Fruit fly (Drosophila melanogaster) whole organism, embryonic: ENCODE results near the gene Polr2I.
A peak's percentile ranks its signal among the peaks of the same experiment; 100 is the strongest.

Source experiments
- ATbp ChIP-seq: fragments of 200-800 bp; sonication (Bioruptor generic); optimal IDR thresholded peaks from 2 replicates; lab custom pipeline; 2017; ENCODE audit warnings: missing biosample characterization, mild to moderate bottlenecking, missing genetic modification characterization, missing genetic modification reagents
- Antp ChIP-seq: fragments of 200-800 bp; sonication (Bioruptor generic); optimal IDR thresholded peaks from 3 replicates; lab custom pipeline; 2016; ENCODE audit warnings: missing biosample characterization, missing genetic modification characterization
- B-H1 ChIP-seq: fragments of 200-800 bp; sonication (Bioruptor generic); IDR thresholded peaks from 3 replicates; pipeline ENCODE4 v1.3.6; 2022; ENCODE audit warnings: missing biosample characterization, missing genetic modification characterization
- BtbVII ChIP-seq: fragments of 200-800 bp; sonication (Bioruptor generic); optimal IDR thresholded peaks from 3 replicates; lab custom pipeline; 2017; ENCODE audit warnings: missing biosample characterization, mild to moderate bottlenecking, missing genetic modification characterization
- C15 ChIP-seq: fragments of 200-800 bp; sonication (Bioruptor generic); IDR thresholded peaks from 3 replicates; pipeline ENCODE4 v1.3.6; 2022; ENCODE audit warnings: missing biosample characterization, missing genetic modification characterization
- CG10147 ChIP-seq: fragments of 200-800 bp; sonication (Bioruptor generic); optimal IDR thresholded peaks from 2 replicates; lab custom pipeline; 2019; ENCODE audit warnings: missing biosample characterization, mild to moderate bottlenecking, missing genetic modification characterization, moderate library complexity
- CG10366 ChIP-seq: fragments of 200-800 bp; sonication (Bioruptor generic); IDR thresholded peaks from 2 replicates; pipeline ENCODE4 v1.3.6; 2022; ENCODE audit warnings: missing biosample characterization, missing genetic modification characterization
- CG10565 ChIP-seq: fragments of 200-800 bp; sonication (Bioruptor generic); optimal IDR thresholded peaks from 3 replicates; lab custom pipeline; 2016; ENCODE audit warnings: missing biosample characterization, mild to moderate bottlenecking, missing genetic modification characterization
- CG11723 ChIP-seq: fragments of 200-800 bp; sonication (Bioruptor generic); optimal IDR thresholded peaks from 2 replicates; lab custom pipeline; 2017; ENCODE audit warnings: missing biosample characterization, mild to moderate bottlenecking, missing genetic modification characterization
- CG12155 ChIP-seq: fragments of 200-800 bp; sonication (Bioruptor generic); optimal IDR thresholded peaks from 3 replicates; lab custom pipeline; 2016; ENCODE audit warnings: missing biosample characterization, missing genetic modification characterization
- CG1529 ChIP-seq: fragments of 200-800 bp; sonication (Bioruptor generic); optimal IDR thresholded peaks from 3 replicates; lab custom pipeline; 2018; ENCODE audit warnings: missing biosample characterization, missing genetic modification characterization
- CG15479 ChIP-seq: fragments of 200-800 bp; sonication (Bioruptor generic); optimal IDR thresholded peaks from 3 replicates; lab custom pipeline; 2019; ENCODE audit warnings: missing biosample characterization, mild to moderate bottlenecking, missing genetic modification characterization, moderate library complexity
- CG17802 ChIP-seq: fragments of 200-800 bp; sonication (Bioruptor generic); optimal IDR thresholded peaks from 2 replicates; lab custom pipeline; 2018; ENCODE audit warnings: missing biosample characterization, mild to moderate bottlenecking, missing genetic modification characterization, moderate library complexity
- CG32532 ChIP-seq: fragments of 200-800 bp; sonication (Bioruptor generic); IDR thresholded peaks from 2 replicates; pipeline ENCODE4 v1.3.6; 2022; ENCODE audit warnings: missing biosample characterization, missing genetic modification characterization
- CG33557 ChIP-seq: fragments of 200-800 bp; sonication (Bioruptor generic); optimal IDR thresholded peaks from 2 replicates; lab custom pipeline; 2019; ENCODE audit warnings: missing biosample characterization, mild to moderate bottlenecking, missing genetic modification characterization, moderate library complexity
- CG3838 ChIP-seq: fragments of 200-800 bp; sonication (Bioruptor generic); optimal IDR thresholded peaks from 3 replicates; lab custom pipeline; 2016; ENCODE audit warnings: missing biosample characterization, missing genetic modification characterization
- CG5953 ChIP-seq: fragments of 200-800 bp; sonication (Bioruptor generic); IDR thresholded peaks from 2 replicates; pipeline ENCODE4 v1.3.6; 2022; ENCODE audit warnings: missing biosample characterization, missing genetic modification characterization
- CG6813 ChIP-seq: fragments of 200-800 bp; sonication (Bioruptor generic); optimal IDR thresholded peaks from 2 replicates; lab custom pipeline; 2017; ENCODE audit warnings: missing biosample characterization, missing genetic modification characterization, mild to moderate bottlenecking, moderate library complexity, missing genetic modification reagents
- CG7271 ChIP-seq: fragments of 200-800 bp; sonication (Bioruptor generic); optimal IDR thresholded peaks from 2 replicates; lab custom pipeline; 2018; ENCODE audit warnings: missing biosample characterization, mild to moderate bottlenecking, missing genetic modification characterization, moderate library complexity
- CG8388 ChIP-seq: fragments of 200-800 bp; sonication (Bioruptor generic); optimal IDR thresholded peaks from 2 replicates; lab custom pipeline; 2019; ENCODE audit warnings: missing biosample characterization, mild to moderate bottlenecking, missing genetic modification characterization, moderate library complexity
- CG9215 ChIP-seq: fragments of 200-800 bp; sonication (Bioruptor generic); IDR thresholded peaks from 2 replicates; pipeline ENCODE4 v1.3.6; 2022; ENCODE audit warnings: missing biosample characterization, missing genetic modification characterization
- Doc3 ChIP-seq: fragments of 200-800 bp; sonication (Bioruptor generic); IDR thresholded peaks from 3 replicates; pipeline ENCODE4 v1.3.6; 2022; ENCODE audit warnings: missing biosample characterization, missing genetic modification characterization; ENCODE audit not compliant: partially characterized antibody
- Eip74EF ChIP-seq, 2 experiments: fragments of 200-800 bp in 1 of 2; fragments of >200 bp in 1 of 2; sonication (Bioruptor generic) in 1 of 2; optimal IDR thresholded peaks; 2 replicates each; lab custom pipeline; 2017 to 2019; ENCODE audit warnings: missing biosample characterization in 2 of 2, missing genetic modification characterization in 2 of 2, mild to moderate bottlenecking in 1 of 2, moderate library complexity in 1 of 2
- Gsc ChIP-seq: fragments of 200-800 bp; sonication (Bioruptor generic); IDR thresholded peaks from 2 replicates; pipeline ENCODE4 v1.3.6; 2022; ENCODE audit warnings: missing biosample characterization, missing genetic modification characterization
- H2.0 ChIP-seq: fragments of 200-800 bp; sonication (Bioruptor generic); IDR thresholded peaks from 2 replicates; pipeline ENCODE4 v1.3.6; 2022; ENCODE audit warnings: missing biosample characterization, missing genetic modification characterization
- Hand ChIP-seq: fragments of 200-800 bp; sonication (Bioruptor generic); optimal IDR thresholded peaks from 2 replicates; lab custom pipeline; 2017; ENCODE audit warnings: mild to moderate bottlenecking, missing biosample characterization, missing genetic modification reagents, missing genetic modification characterization
- Max ChIP-seq: fragments of 200-800 bp; sonication (Bioruptor generic); optimal IDR thresholded peaks from 2 replicates; lab custom pipeline; 2016; ENCODE audit warnings: missing biosample characterization, mild to moderate bottlenecking, missing genetic modification characterization
- Myb ChIP-seq: fragments of 200-800 bp; sonication (Bioruptor generic); optimal IDR thresholded peaks from 2 replicates; lab custom pipeline; 2016; ENCODE audit warnings: missing biosample characterization, missing genetic modification characterization
- Neu2 ChIP-seq: fragments of 200-800 bp; sonication (Bioruptor generic); optimal IDR thresholded peaks from 3 replicates; lab custom pipeline; 2016; ENCODE audit warnings: missing biosample characterization, missing genetic modification characterization, borderline replicate concordance
- Nf-YA ChIP-seq: fragments of 200-800 bp; sonication (Bioruptor generic); IDR thresholded peaks from 2 replicates; pipeline ENCODE4 v1.3.6; 2022; ENCODE audit warnings: missing biosample characterization, missing genetic modification characterization
- Oaz ChIP-seq: fragments of 200-800 bp; sonication (Bioruptor generic); IDR thresholded peaks from 2 replicates; pipeline ENCODE4 v1.3.6; 2022; ENCODE audit warnings: missing biosample characterization, missing genetic modification characterization
- Oli ChIP-seq: fragments of 200-800 bp; sonication (Bioruptor generic); optimal IDR thresholded peaks from 2 replicates; lab custom pipeline; 2018; ENCODE audit warnings: missing biosample characterization, mild to moderate bottlenecking, missing genetic modification characterization, moderate library complexity
- Sin3A ChIP-seq: fragments of >200 bp; optimal IDR thresholded peaks from 2 replicates; lab custom pipeline; 2018
- Trl ChIP-seq, 3 experiments: fragments of >200 bp in 2 of 3; fragments of 200-800 bp in 1 of 3; sonication (Bioruptor generic) in 1 of 3; optimal IDR thresholded peaks; 2 replicates in 1 of 3; 3 replicates in 2 of 3; lab custom pipeline; 2016 to 2017; ENCODE audit warnings: missing biosample characterization in 1 of 3, missing genetic modification characterization in 1 of 3
- Usf ChIP-seq: fragments of 200-800 bp; sonication (Bioruptor generic); optimal IDR thresholded peaks from 2 replicates; lab custom pipeline; 2017; ENCODE audit warnings: missing genotype, missing biosample characterization, missing genetic modification characterization
- YL-1 ChIP-seq: fragments of 200-800 bp; sonication (Bioruptor generic); optimal IDR thresholded peaks from 3 replicates; lab custom pipeline; 2017; ENCODE audit warnings: missing biosample characterization, mild to moderate bottlenecking, missing genetic modification characterization
- bab2 ChIP-seq: fragments of 200-800 bp; sonication (Bioruptor generic); optimal IDR thresholded peaks from 2 replicates; lab custom pipeline; 2016; ENCODE audit warnings: missing biosample characterization, missing genetic modification characterization
- da ChIP-seq: fragments of 200-800 bp; sonication (Bioruptor generic); optimal IDR thresholded peaks from 2 replicates; lab custom pipeline; 2016; ENCODE audit warnings: missing biosample characterization, missing genetic modification characterization
- dimm ChIP-seq: fragments of 200-800 bp; sonication (Bioruptor generic); IDR thresholded peaks from 2 replicates; pipeline ENCODE4 v1.3.6; 2022; ENCODE audit warnings: missing biosample characterization, missing genetic modification characterization
- dysf ChIP-seq: fragments of 200-800 bp; sonication (Bioruptor generic); IDR thresholded peaks from 3 replicates; pipeline ENCODE4 v1.3.6; 2022; ENCODE audit warnings: missing biosample characterization, missing genetic modification characterization
- fd102C ChIP-seq: fragments of 200-800 bp; sonication (Bioruptor generic); optimal IDR thresholded peaks from 2 replicates; lab custom pipeline; 2018; ENCODE audit warnings: missing biosample characterization, mild to moderate bottlenecking, missing genetic modification characterization, moderate library complexity
- grau ChIP-seq: fragments of 200-800 bp; optimal IDR thresholded peaks from 3 replicates; lab custom pipeline; 2019; ENCODE audit warnings: missing biosample characterization, mild to moderate bottlenecking, missing genetic modification characterization, moderate library complexity
- ham ChIP-seq: fragments of 200-800 bp; sonication (Bioruptor generic); IDR thresholded peaks from 2 replicates; pipeline ENCODE4 v1.3.6; 2022; ENCODE audit warnings: missing biosample characterization, missing genetic modification characterization
- luna ChIP-seq: fragments of 200-800 bp; sonication (Bioruptor generic); optimal IDR thresholded peaks from 2 replicates; lab custom pipeline; 2016; ENCODE audit warnings: missing biosample characterization, missing genetic modification characterization
- mam ChIP-seq: fragments of 200-800 bp; sonication (Bioruptor generic); optimal IDR thresholded peaks from 3 replicates; lab custom pipeline; 2016; ENCODE audit warnings: missing biosample characterization, missing genetic modification characterization
- org-1 ChIP-seq: fragments of 200-800 bp; sonication (Bioruptor generic); optimal IDR thresholded peaks from 2 replicates; lab custom pipeline; 2017; ENCODE audit warnings: missing biosample characterization, missing genetic modification characterization
- pan ChIP-seq, 4 experiments: fragments of >200 bp in 3 of 4; fragments of 200-800 bp in 1 of 4; sonication (Bioruptor generic) in 1 of 4; optimal IDR thresholded peaks in 3 of 4; IDR thresholded peaks in 1 of 4; 2 replicates each; pipeline versions ENCODE4 v1.3.6 to Lab custom; 2017 to 2022; ENCODE audit warnings: missing biosample characterization in 2 of 4, missing genetic modification characterization in 2 of 4, mixed read lengths in 1 of 4
- psq ChIP-seq: fragments of 200-800 bp; sonication (Bioruptor generic); optimal IDR thresholded peaks from 2 replicates; lab custom pipeline; 2017; ENCODE audit warnings: missing biosample characterization, missing genetic modification characterization
- sisA ChIP-seq: fragments of 200-800 bp; sonication (Bioruptor generic); IDR thresholded peaks from 2 replicates; pipeline ENCODE4 v1.3.6; 2022; ENCODE audit warnings: missing biosample characterization, missing genetic modification characterization
- wek ChIP-seq: fragments of 200-800 bp; sonication (Bioruptor generic); optimal IDR thresholded peaks from 3 replicates; lab custom pipeline; 2018; ENCODE audit warnings: missing biosample characterization, mild to moderate bottlenecking, missing genetic modification characterization, moderate library complexity

The Polr2I gene

DNA sequence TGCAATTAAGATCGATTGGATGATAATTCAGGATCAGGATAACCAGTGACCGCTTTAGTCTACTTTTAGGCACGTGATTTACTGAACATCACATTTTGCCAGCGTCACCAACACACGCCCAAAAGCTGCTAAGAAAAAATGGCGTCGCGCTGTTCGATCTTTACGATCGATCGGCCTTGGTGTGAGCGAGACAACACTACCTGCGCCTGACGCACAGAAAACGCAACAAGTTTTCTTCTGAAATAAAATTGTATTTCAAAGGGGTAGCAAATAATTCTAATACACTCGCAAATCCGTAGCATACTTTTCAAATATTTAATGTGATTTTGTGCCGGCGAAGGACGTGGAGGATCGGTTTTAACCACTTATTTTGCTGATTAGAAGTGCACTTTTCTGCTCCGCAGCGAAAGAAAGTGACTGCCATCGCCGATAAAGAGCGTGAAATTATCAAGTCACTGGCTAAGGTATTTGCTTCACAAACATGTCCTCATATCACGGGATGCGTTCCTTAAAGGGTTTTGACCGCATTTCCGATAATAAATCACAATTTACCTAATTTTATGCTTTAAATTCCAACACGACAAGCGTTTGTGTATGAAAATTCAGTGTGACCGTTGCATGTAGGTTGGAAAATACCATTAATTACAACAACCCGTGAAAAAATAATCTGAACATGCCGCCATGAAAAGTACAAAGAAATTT is 766 bp upstream of the Polr2I start (continued):
- TF ChIP-seq ham (GFP tag; lab: Robert Waterston, UW) (no peak), Max (no peak), CG15479 (GFP tag; lab: Kevin White, UChicago) (no peak), CG12155 (GFP tag; lab: Kevin White, UChicago) (no peak), CG10565 (no peak), H2.0 (no peak), YL-1 (GFP tag; lab: Kevin White, UChicago) (peak; percentile 28), luna (GFP tag; lab: Kevin White, UChicago) (no peak), dimm (GFP tag; lab: Robert Waterston, UW) (no peak), CG17802 (tag; lab: Kevin White, UChicago) (no peak), Neu2 (GFP tag; lab: Kevin White, UChicago) (no peak), mam (GFP tag; lab: Kevin White, UChicago) (no peak), bab2 (GFP tag; lab: Kevin White, UChicago) (no peak), pan (optimal IDR thresholded peaks at IDR 0.05; lab: Kevin White, UChicago) (no peak), pan (GFP tag; optimal IDR thresholded peaks at IDR 0.05 in 1 of 2, IDR thresholded peaks at IDR 0.05 in 1 of 2) (no peak), Usf (GFP tag; lab: Kevin White, UChicago) (no peak), Nf-YA (GFP tag; lab: Robert Waterston, UW) (no peak), org-1 (GFP tag; lab: Kevin White, UChicago) (no peak), CG6813 (no peak), grau (tag; lab: Kevin White, UChicago) (no peak), Myb (no peak), CG10366 (GFP tag; lab: Robert Waterston, UW) (no peak), C15 (no peak), wek (GFP tag; lab: Kevin White, UChicago) (no peak), CG3838 (GFP tag; lab: Kevin White, UChicago) (no peak), Trl (optimal IDR thresholded peaks at IDR 0.05; lab: Kevin White, UChicago) (no peak), Trl (GFP tag; optimal IDR thresholded peaks at IDR 0.05; lab: Kevin White, UChicago) (no peak), Eip74EF (GFP tag; optimal IDR thresholded peaks at IDR 0.05; lab: Kevin White, UChicago) (no peak), CG8388 (GFP tag; lab: Kevin White, UChicago) (no peak), Gsc (GFP tag; lab: Robert Waterston, UW) (no peak), dysf (GFP tag; lab: Robert Waterston, UW) (no peak), CG1529 (GFP tag; lab: Kevin White, UChicago) (no peak), BtbVII (GFP tag; lab: Kevin White, UChicago) (no peak), Oli (no peak), sisA (GFP tag; lab: Robert Waterston, UW) (no peak), CG11723 (no peak), CG7271 (tag; lab: Kevin White, UChicago) (no peak), ATbp (GFP tag; lab: Kevin White, UChicago) (no peak), CG33557 (no peak), Doc3 (no peak), fd102C (GFP tag; lab: Kevin White, UChicago) (no peak), Hand (GFP tag; lab: Kevin White, UChicago) (no peak), CG9215 (GFP tag; lab: Robert Waterston, UW) (no peak), psq (GFP tag; lab: Kevin White, UChicago) (no peak), CG10147 (GFP tag; lab: Kevin White, UChicago) (no peak), Oaz (GFP tag; lab: Robert Waterston, UW) (no peak), da (no peak), Antp (no peak), CG32532 (GFP tag; lab: Robert Waterston, UW) (no peak), CG5953 (GFP tag; lab: Robert Waterston, UW) (no peak), B-H1 (GFP tag; lab: Robert Waterston, UW) (no peak), Sin3A (lab: Kevin White, UChicago) (peak; percentile 1)
